Fruit fly (Drosophila melanogaster): ENCODE data around the gene IPIP.

IPIP gene

DNA sequence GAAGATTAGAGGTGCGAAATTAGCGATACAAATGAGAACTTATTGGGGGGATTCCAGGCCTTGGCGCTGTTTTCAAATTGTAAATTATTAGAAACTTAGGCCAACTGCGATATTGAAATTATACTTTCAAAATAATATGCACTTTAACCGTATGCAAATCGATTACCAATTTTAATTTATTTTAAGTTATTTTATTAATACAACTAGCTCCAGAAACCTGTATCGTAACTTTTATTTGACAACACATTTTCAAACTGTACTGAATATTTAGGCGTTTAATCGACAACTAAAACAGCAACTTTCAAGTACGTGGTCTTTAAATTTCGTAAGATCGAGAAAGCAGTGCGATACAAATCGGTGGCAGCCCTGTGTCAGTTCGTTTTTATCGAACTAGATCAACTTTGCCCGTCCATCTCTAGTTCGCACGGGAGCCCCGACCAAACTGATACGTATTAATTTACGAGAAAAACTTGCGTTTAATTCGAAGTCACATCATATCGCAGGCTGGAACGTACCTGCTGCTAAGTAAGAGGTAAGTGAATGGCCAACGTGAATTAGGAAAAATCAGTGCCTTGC is 22.9 kb downstream of the IPIP start, which contains the start of the genes CG9154 and Kr-h2 (continued):
- no peak for TF ChIP-seq tll (GFP tag; optimal IDR thresholded peaks at IDR 0.05)
- no peak for TF ChIP-seq Sox102F (GFP tag; optimal IDR thresholded peaks at IDR 0.05)
- TF ChIP-seq Ada2b (GFP tag; IDR thresholded peaks at IDR 0.05) = no peak
- TF ChIP-seq Dek (tag; optimal IDR thresholded peaks at IDR 0.05) = peak; percentile 76
- TF ChIP-seq Max (GFP tag; optimal IDR thresholded peaks at IDR 0.05) = peak; percentile 14
- no peak for TF ChIP-seq CG31388 (GFP tag; optimal IDR thresholded peaks at IDR 0.05)
- no peak for TF ChIP-seq croc (GFP tag; conservative IDR thresholded peaks at IDR 0.05)
- TF ChIP-seq bcd (GFP tag; optimal IDR thresholded peaks at IDR 0.05) = no peak
- no peak for TF ChIP-seq CG17385 (GFP tag; optimal IDR thresholded peaks at IDR 0.05)
- TF ChIP-seq CG17328 (GFP tag; IDR thresholded peaks at IDR 0.05) = no peak
- TF ChIP-seq CG3065 (GFP tag; optimal IDR thresholded peaks at IDR 0.05) = no peak
- no peak for TF ChIP-seq H15 (GFP tag; IDR thresholded peaks at IDR 0.05)
- TF ChIP-seq CG6683 (GFP tag; optimal IDR thresholded peaks at IDR 0.05) = no peak
- TF ChIP-seq CG10209 (GFP tag; optimal IDR thresholded peaks at IDR 0.05) = no peak
- TF ChIP-seq run (tag; optimal IDR thresholded peaks at IDR 0.05) = no peak
- TF ChIP-seq luna (GFP tag; optimal IDR thresholded peaks at IDR 0.05) = no peak
- TF ChIP-seq CG34224 (GFP tag; IDR thresholded peaks at IDR 0.05; ENCODE audit: partially characterized antibody) = peak; percentile 57
- peak in 1 of 3 experiments; percentile 25 for TF ChIP-seq lola (GFP tag; optimal IDR thresholded peaks at IDR 0.05)
- TF ChIP-seq CG12659 (GFP tag; optimal IDR thresholded peaks at IDR 0.05) = peak; percentile 79
- no peak for TF ChIP-seq Hr78 (GFP tag; optimal IDR thresholded peaks at IDR 0.05)
- no peak for TF ChIP-seq rib (GFP tag; IDR thresholded peaks at IDR 0.05)
- no peak for TF ChIP-seq sisA (GFP tag; IDR thresholded peaks at IDR 0.05)
- no peak for TF ChIP-seq Bdp1 (GFP tag; optimal IDR thresholded peaks at IDR 0.05)
- TF ChIP-seq repo (GFP tag; optimal IDR thresholded peaks at IDR 0.05) = no peak
- TF ChIP-seq gce (GFP tag; IDR thresholded peaks at IDR 0.05) = no peak
- no peak for TF ChIP-seq CG8944 (GFP tag; optimal IDR thresholded peaks at IDR 0.05)
- TF ChIP-seq grau (tag; optimal IDR thresholded peaks at IDR 0.05) = peak; percentile 55
- TF ChIP-seq fd64A (GFP tag; optimal IDR thresholded peaks at IDR 0.05) = no peak
- peak; percentile 75; the same call in 2 of the 3 replicates for TF ChIP-seq CG6791 (GFP tag; IDR thresholded peaks at IDR 0.05; ENCODE audit: partially characterized antibody)
- no peak for TF ChIP-seq Dbx (GFP tag; IDR thresholded peaks at IDR 0.05)
- TF ChIP-seq CG13424 (tag; optimal IDR thresholded peaks at IDR 0.05) = peak; percentile 35
- peak; percentile 95 for TF ChIP-seq wek (GFP tag; optimal IDR thresholded peaks at IDR 0.05)
- no peak for TF ChIP-seq CG1832 (GFP tag; optimal IDR thresholded peaks at IDR 0.05)
- TF ChIP-seq CG1233 (GFP tag; optimal IDR thresholded peaks at IDR 0.05) = no peak
- TF ChIP-seq Hr39 (optimal IDR thresholded peaks at IDR 0.05) = no peak
- TF ChIP-seq CG1024 (GFP tag; IDR thresholded peaks at IDR 0.05) = no peak
- TF ChIP-seq CG13123 (GFP tag; optimal IDR thresholded peaks at IDR 0.05) = no peak
- no peak for TF ChIP-seq D (optimal IDR thresholded peaks at IDR 0.05)
- no peak for TF ChIP-seq D (GFP tag; optimal IDR thresholded peaks at IDR 0.05)
- no peak; the same call in 1 of the 2 replicates for TF ChIP-seq CG8765 (GFP tag; IDR thresholded peaks at IDR 0.05)
- no peak for TF ChIP-seq dimm (GFP tag; IDR thresholded peaks at IDR 0.05)
- no peak for TF ChIP-seq twi (tag; optimal IDR thresholded peaks at IDR 0.05)
- TF ChIP-seq CG12744 (GFP tag; optimal IDR thresholded peaks at IDR 0.05) = no peak
- TF ChIP-seq Lhr (GFP tag; optimal IDR thresholded peaks at IDR 0.05) = peak; percentile 83
- no peak for TF ChIP-seq Stat92E (GFP tag; optimal IDR thresholded peaks at IDR 0.05)
- TF ChIP-seq CG17829 (tag; optimal IDR thresholded peaks at IDR 0.05) = peak; percentile 64
- TF ChIP-seq gfzf (GFP tag; optimal IDR thresholded peaks at IDR 0.05) = no peak
- TF ChIP-seq CG18619 (GFP tag; optimal IDR thresholded peaks at IDR 0.05) = no peak
- peak; percentile 47 for TF ChIP-seq CG8924 (tag; optimal IDR thresholded peaks at IDR 0.05)
- TF ChIP-seq eve (GFP tag; optimal IDR thresholded peaks at IDR 0.05) = no peak
